Worm (Caenorhabditis elegans): ENCODE measurements around the gene Y39A3A.4.

Gene Y39A3A.4

DNA sequence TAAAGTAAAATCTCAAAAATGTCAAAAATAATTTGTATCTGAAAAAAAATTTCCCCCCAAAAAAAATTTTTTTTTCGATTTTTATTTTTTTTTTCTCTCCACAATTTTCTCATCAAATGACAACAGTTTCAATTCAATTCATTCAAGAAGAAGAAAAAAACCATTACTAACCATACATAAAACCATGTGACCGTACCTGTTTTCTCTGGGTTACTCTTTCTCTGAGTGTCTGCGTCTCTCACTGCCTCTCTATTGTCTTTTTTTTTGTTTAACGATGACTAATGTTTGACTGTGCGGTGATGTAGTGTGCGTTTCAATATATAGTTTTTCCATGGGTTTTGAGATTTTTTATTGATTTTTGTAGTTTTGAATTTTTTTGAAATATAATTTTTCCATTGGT lies 14.3 kb upstream of the Y39A3A.4 start:
- TF ChIP-seq nfyb-1 (GFP tag; IDR thresholded peaks at IDR 0.05) (0 out of 2 replicates have a peak, but pooled peaks have one; percentile 17), xnd-1 (tag; optimal IDR thresholded peaks at IDR 0.05) (no peak), lin-54 (GFP tag; optimal IDR thresholded peaks at IDR 0.05) (peak; percentile 7), F22D6.2 (tag; optimal IDR thresholded peaks at IDR 0.05) (peak; percentile 12), lin-35 (GFP tag; optimal IDR thresholded peaks at IDR 0.05) (no peak), nhr-80 (tag; optimal IDR thresholded peaks at IDR 0.05) (peak; percentile 12), tlf-1 (GFP tag; optimal IDR thresholded peaks at IDR 0.05) (peak; percentile 18), Y95B8A.8 (GFP tag; IDR thresholded peaks at IDR 0.05) (no peak), egrh-3 (GFP tag; IDR thresholded peaks at IDR 0.05) (no peak), somi-1 (GFP tag; optimal IDR thresholded peaks at IDR 0.05) (peak; percentile 0), ztf-26 (tag; optimal IDR thresholded peaks at IDR 0.05) (peak; percentile 46), lir-1 (GFP tag; conservative IDR thresholded peaks at IDR 0.05) (no peak), let-607 (tag; optimal IDR thresholded peaks at IDR 0.05) (no peak), K11D2.4 (GFP tag; IDR thresholded peaks at IDR 0.05) (peak; percentile 59; the same call in 1 of the 2 replicates), pbrm-1 (GFP tag; IDR thresholded peaks at IDR 0.05) (0 out of 2 replicates have a peak, but pooled peaks have one; percentile 10), attf-5 (GFP tag; optimal IDR thresholded peaks at IDR 0.05) (peak; percentile 68), K12H6.12 (tag; optimal IDR thresholded peaks at IDR 0.05) (no peak), hmg-1.2 (GFP tag; IDR thresholded peaks at IDR 0.05) (peak; percentile 78), pha-4 (tag; optimal IDR thresholded peaks at IDR 0.05) (peak; percentile 36), F10E7.11 (tag; optimal IDR thresholded peaks at IDR 0.05) (no peak), cebp-1 (GFP tag; IDR thresholded peaks at IDR 0.05) (no peak), cebp-1 (tag; optimal IDR thresholded peaks at IDR 0.05) (peak; percentile 60), lin-40 (tag; optimal IDR thresholded peaks at IDR 0.05) (peak; percentile 82), tbp1 (GFP tag; optimal IDR thresholded peaks at IDR 0.05) (peak; percentile 9), mcd-1 (GFP tag; IDR thresholded peaks at IDR 0.05) (peak; percentile 26; the same call in 1 of the 2 replicates)

DNA sequence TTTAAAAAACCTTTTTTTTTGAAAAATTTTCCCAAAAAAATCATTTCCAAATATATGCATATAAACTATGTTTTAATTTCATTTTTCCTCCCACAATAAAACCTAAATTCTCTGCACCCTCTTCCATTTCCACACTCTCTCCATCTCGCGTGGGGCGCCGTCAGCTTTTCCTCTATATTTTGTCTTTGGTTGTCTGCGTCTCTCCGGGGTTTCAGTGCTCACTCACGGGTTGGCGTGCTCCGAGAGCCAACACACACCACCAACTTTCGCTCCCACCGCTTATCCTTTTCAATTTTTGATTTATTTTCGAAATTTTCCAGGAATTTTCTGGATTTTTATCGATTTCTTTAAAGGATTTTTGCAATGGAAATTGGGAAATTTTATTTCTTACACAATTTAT lies 13.1 kb upstream of the Y39A3A.4 start:
- no peak for TF ChIP-seq nfyb-1 (GFP tag; IDR thresholded peaks at IDR 0.05)
- peak; percentile 87 for TF ChIP-seq hmg-1.2 (GFP tag; IDR thresholded peaks at IDR 0.05)
- peak; percentile 3 for TF ChIP-seq nhr-80 (tag; optimal IDR thresholded peaks at IDR 0.05)
- TF ChIP-seq madf-3 (GFP tag; IDR thresholded peaks at IDR 0.05) = no peak
- TF ChIP-seq cebp-1 (GFP tag; IDR thresholded peaks at IDR 0.05) = no peak
- TF ChIP-seq cebp-1 (tag; optimal IDR thresholded peaks at IDR 0.05) = peak; percentile 24
- peak; percentile 52 for TF ChIP-seq zfh-2 (GFP tag; conservative IDR thresholded peaks at IDR 0.05)
- TF ChIP-seq gei-17 (GFP tag; optimal IDR thresholded peaks at IDR 0.05) = no peak
- 0 out of 2 replicates have a peak, but pooled peaks have one; percentile 12 for TF ChIP-seq mcd-1 (GFP tag; IDR thresholded peaks at IDR 0.05)
- TF ChIP-seq snpc-1.3 (tag; optimal IDR thresholded peaks at IDR 0.05; ENCODE audit: insufficient read depth) = no peak
- no peak for TF ChIP-seq let-607 (tag; optimal IDR thresholded peaks at IDR 0.05)

DNA sequence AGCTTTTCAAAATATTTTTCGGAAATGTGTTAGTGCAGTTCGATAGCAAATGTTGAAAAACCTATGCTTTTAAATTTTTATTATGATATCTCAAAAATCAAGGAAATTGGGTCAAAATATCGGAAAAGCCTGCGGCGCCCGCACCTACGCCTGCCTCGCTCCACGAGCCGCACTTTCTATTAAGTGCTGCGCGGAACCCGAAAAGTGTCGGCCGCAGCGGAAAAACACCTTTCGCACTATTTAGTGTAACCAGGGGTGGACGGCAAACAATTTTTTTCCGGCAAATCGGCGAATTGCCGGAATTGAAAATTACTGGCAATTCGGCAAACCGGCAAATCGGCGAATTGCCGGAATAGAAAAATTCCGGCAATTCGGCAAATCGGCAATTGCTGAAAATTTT lies 8.4 kb upstream of the Y39A3A.4 start:
- TF ChIP-seq rec-8 (tag; optimal IDR thresholded peaks at IDR 0.05) (no peak), ztf-3 (GFP tag; optimal IDR thresholded peaks at IDR 0.05) (no peak), Y95B8A.8 (GFP tag; IDR thresholded peaks at IDR 0.05) (no peak), hmg-1.2 (GFP tag; IDR thresholded peaks at IDR 0.05) (0 out of 2 replicates have a peak, but pooled peaks have one; percentile 7), aptf-3 (GFP tag; IDR thresholded peaks at IDR 0.05) (no peak), F52B5.7 (tag; optimal IDR thresholded peaks at IDR 0.05) (no peak), madf-6 (GFP tag; IDR thresholded peaks at IDR 0.05) (no peak), snpc-1.1 (tag; optimal IDR thresholded peaks at IDR 0.05; ENCODE audit: insufficient read depth) (peak; percentile 49), F10E7.11 (tag; optimal IDR thresholded peaks at IDR 0.05) (no peak), attf-3 (GFP tag; conservative IDR thresholded peaks at IDR 0.05) (no peak), F39B2.1 (GFP tag; IDR thresholded peaks at IDR 0.05) (no peak), fkh-3 (tag; optimal IDR thresholded peaks at IDR 0.05) (no peak), nhr-179 (tag; optimal IDR thresholded peaks at IDR 0.05) (no peak), snpc-4 (GFP tag; optimal IDR thresholded peaks at IDR 0.05) (peak; percentile 12), snpc-4 (tag; optimal IDR thresholded peaks at IDR 0.05) (peak in 2 of 4 experiments; percentile 60 to 86), madf-8 (GFP tag; conservative IDR thresholded peaks at IDR 0.05) (no peak), mel-28 (tag; optimal IDR thresholded peaks at IDR 0.05; ENCODE audit: borderline replicate concordance) (no peak), Y79H2A.3 (GFP tag; conservative IDR thresholded peaks at IDR 0.05) (no peak), nfyb-1 (GFP tag; IDR thresholded peaks at IDR 0.05) (no peak)

Data from whole organism, young adult.